Fruit fly (Drosophila melanogaster) whole organism, embryonic: ENCODE measurements around the gene mnd.

Experiments used
- CG10267 ChIP-seq: fragments of 200-800 bp; sonication (Bioruptor generic); optimal IDR thresholded peaks from 2 replicates; lab custom pipeline; 2018; ENCODE audit warnings: missing biosample characterization, mild to moderate bottlenecking, missing genetic modification characterization, moderate library complexity
- CG10565 ChIP-seq: fragments of 200-800 bp; sonication (Bioruptor generic); optimal IDR thresholded peaks from 3 replicates; lab custom pipeline; 2016; ENCODE audit warnings: missing biosample characterization, mild to moderate bottlenecking, missing genetic modification characterization
- CG11456 ChIP-seq: fragments of 200-800 bp; sonication (Bioruptor generic); IDR thresholded peaks from 3 replicates; pipeline ENCODE4 v1.3.6; 2022; ENCODE audit warnings: missing biosample characterization, missing genetic modification characterization
- CG12104 ChIP-seq: fragments of 200-800 bp; sonication (Bioruptor generic); optimal IDR thresholded peaks from 3 replicates; lab custom pipeline; 2016; ENCODE audit warnings: missing biosample characterization, missing genetic modification characterization
- CG12769 ChIP-seq: fragments of 200-800 bp; sonication (Bioruptor generic); optimal IDR thresholded peaks from 2 replicates; lab custom pipeline; 2019; ENCODE audit warnings: missing biosample characterization, mild to moderate bottlenecking, missing genetic modification characterization, moderate library complexity
- CG12942 ChIP-seq: fragments of 200-800 bp; sonication (Bioruptor generic); optimal IDR thresholded peaks from 3 replicates; lab custom pipeline; 2016; ENCODE audit warnings: missing biosample characterization, missing genetic modification characterization
- CG13287 ChIP-seq: fragments of 200-800 bp; sonication (Bioruptor generic); IDR thresholded peaks from 2 replicates; pipeline ENCODE4 v1.3.6; 2022; ENCODE audit warnings: missing biosample characterization, missing genetic modification characterization; ENCODE audit not compliant: partially characterized antibody
- CG14014 ChIP-seq: fragments of 200-800 bp; sonication (Bioruptor generic); IDR thresholded peaks from 2 replicates; pipeline ENCODE4 v1.3.6; 2022; ENCODE audit warnings: missing biosample characterization, missing genetic modification characterization
- CG14441 ChIP-seq: fragments of 200-800 bp; sonication (Bioruptor generic); IDR thresholded peaks from 2 replicates; pipeline ENCODE4 v1.3.6; 2022; ENCODE audit warnings: missing biosample characterization, missing genetic modification characterization
- CG15514 ChIP-seq: fragments of 200-800 bp; sonication (Bioruptor generic); optimal IDR thresholded peaks from 3 replicates; lab custom pipeline; 2017; ENCODE audit warnings: missing biosample characterization, missing genetic modification characterization, mild to moderate bottlenecking, moderate library complexity, missing genetic modification reagents
- CG1603 ChIP-seq: fragments of 200-800 bp; sonication (Bioruptor generic); optimal IDR thresholded peaks from 2 replicates; lab custom pipeline; 2019; ENCODE audit warnings: missing biosample characterization, mild to moderate bottlenecking, missing genetic modification characterization, moderate library complexity
- CG16779 ChIP-seq: fragments of 200-800 bp; sonication (Bioruptor generic); IDR thresholded peaks from 2 replicates; pipeline ENCODE4 v1.3.6; 2022; ENCODE audit warnings: missing biosample characterization, missing genetic modification characterization
- CG18476 ChIP-seq: fragments of 200-800 bp; sonication (Bioruptor generic); optimal IDR thresholded peaks from 2 replicates; lab custom pipeline; 2016; ENCODE audit warnings: missing biosample characterization, mild to moderate bottlenecking, missing genetic modification characterization
- CG2116 ChIP-seq: fragments of 200-800 bp; sonication (Bioruptor generic); optimal IDR thresholded peaks from 3 replicates; lab custom pipeline; 2018; ENCODE audit warnings: missing biosample characterization, mild to moderate bottlenecking, missing genetic modification characterization
- CG31365 ChIP-seq: fragments of 200-800 bp; sonication (Bioruptor generic); optimal IDR thresholded peaks from 2 replicates; lab custom pipeline; 2018; ENCODE audit warnings: missing biosample characterization, mild to moderate bottlenecking, missing genetic modification characterization
- CG31388 ChIP-seq: fragments of 200-800 bp; sonication (Bioruptor generic); optimal IDR thresholded peaks from 2 replicates; lab custom pipeline; 2016; ENCODE audit warnings: missing biosample characterization, missing genetic modification characterization
- CG3163 ChIP-seq: fragments of 200-800 bp; sonication (Bioruptor generic); optimal IDR thresholded peaks from 3 replicates; lab custom pipeline; 2016; ENCODE audit warnings: missing biosample characterization, missing genetic modification characterization
- CG34422 ChIP-seq: fragments of 200-800 bp; sonication (Bioruptor generic); IDR thresholded peaks from 3 replicates; pipeline ENCODE4 v1.3.6; 2022; ENCODE audit warnings: missing biosample characterization, missing genetic modification characterization
- CG5245 ChIP-seq: fragments of 200-800 bp; sonication (Bioruptor generic); optimal IDR thresholded peaks from 3 replicates; lab custom pipeline; 2016; ENCODE audit warnings: missing biosample characterization, missing genetic modification characterization
- CG6175 ChIP-seq: fragments of 200-800 bp; sonication (Bioruptor generic); IDR thresholded peaks from 3 replicates; pipeline ENCODE4 v1.3.6; 2022; ENCODE audit warnings: missing biosample characterization, missing genetic modification characterization
- CG7372 ChIP-seq: fragments of 200-800 bp; sonication (Bioruptor generic); IDR thresholded peaks from 2 replicates; pipeline ENCODE4 v1.3.6; 2022; ENCODE audit warnings: missing biosample characterization, missing genetic modification characterization
- Dbx ChIP-seq: fragments of 200-800 bp; sonication (Bioruptor generic); IDR thresholded peaks from 3 replicates; pipeline ENCODE4 v1.3.6; 2022; ENCODE audit warnings: missing biosample characterization, missing genetic modification characterization
- Dfd ChIP-seq, 2 experiments: fragments of >200 bp; optimal IDR thresholded peaks; 2 replicates each; lab custom pipeline; 2017; ENCODE audit warnings: missing biosample characterization in 2 of 2, missing genetic modification characterization in 2 of 2
- Ets65A ChIP-seq: fragments of 200-800 bp; sonication (Bioruptor generic); peaks from one replicate; lab custom pipeline; 2016; ENCODE audit warnings: missing biosample characterization, missing genetic modification characterization
- Fer1 ChIP-seq: fragments of 200-800 bp; sonication (Bioruptor generic); optimal IDR thresholded peaks from 2 replicates; lab custom pipeline; 2017; ENCODE audit warnings: missing biosample characterization, mild to moderate bottlenecking, missing genetic modification characterization
- HHEX ChIP-seq: fragments of 200-800 bp; sonication (Bioruptor generic); optimal IDR thresholded peaks from 3 replicates; lab custom pipeline; 2017; ENCODE audit warnings: missing biosample characterization, mild to moderate bottlenecking, missing genetic modification characterization, missing genetic modification reagents
- HLH3B ChIP-seq: fragments of 200-800 bp; sonication (Bioruptor generic); IDR thresholded peaks from 2 replicates; pipeline ENCODE4 v1.3.6; 2022; ENCODE audit warnings: missing biosample characterization, missing genetic modification characterization
- Nf-YA ChIP-seq: fragments of 200-800 bp; sonication (Bioruptor generic); IDR thresholded peaks from 2 replicates; pipeline ENCODE4 v1.3.6; 2022; ENCODE audit warnings: missing biosample characterization, missing genetic modification characterization
- Oli ChIP-seq: fragments of 200-800 bp; sonication (Bioruptor generic); optimal IDR thresholded peaks from 2 replicates; lab custom pipeline; 2018; ENCODE audit warnings: missing biosample characterization, mild to moderate bottlenecking, missing genetic modification characterization, moderate library complexity
- Scr ChIP-seq: fragments of 200-800 bp; sonication (Bioruptor generic); IDR thresholded peaks from 2 replicates; pipeline ENCODE4 v1.3.6; 2022; ENCODE audit warnings: missing biosample characterization, missing genetic modification characterization; ENCODE audit not compliant: partially characterized antibody
- Ssrp ChIP-seq: fragments of 200-800 bp; sonication (Bioruptor generic); optimal IDR thresholded peaks from 2 replicates; lab custom pipeline; 2018; ENCODE audit warnings: missing biosample characterization, mild to moderate bottlenecking, missing genetic modification characterization, moderate library complexity
- ap ChIP-seq: fragments of 200-800 bp; sonication (Bioruptor generic); IDR thresholded peaks from 2 replicates; pipeline ENCODE4 v1.3.6; 2022; ENCODE audit warnings: missing biosample characterization, missing genetic modification characterization
- bab2 ChIP-seq: fragments of 200-800 bp; sonication (Bioruptor generic); optimal IDR thresholded peaks from 2 replicates; lab custom pipeline; 2016; ENCODE audit warnings: missing biosample characterization, missing genetic modification characterization
- bowl ChIP-seq: fragments of 200-800 bp; sonication (Bioruptor generic); IDR thresholded peaks from 2 replicates; pipeline ENCODE4 v1.3.6; 2022; ENCODE audit warnings: missing biosample characterization, missing genetic modification characterization
- btn ChIP-seq: fragments of 200-800 bp; sonication (Bioruptor generic); optimal IDR thresholded peaks from 2 replicates; lab custom pipeline; 2016; ENCODE audit warnings: missing biosample characterization, missing genetic modification characterization
- crp ChIP-seq, 2 experiments: fragments of 200-800 bp; sonication (Bioruptor generic); optimal IDR thresholded peaks; 2 replicates in 1 of 2; 3 replicates in 1 of 2; lab custom pipeline; 2017; ENCODE audit warnings: missing biosample characterization in 2 of 2, missing genetic modification characterization in 2 of 2, mild to moderate bottlenecking in 1 of 2, moderate library complexity in 1 of 2
- dimm ChIP-seq: fragments of 200-800 bp; sonication (Bioruptor generic); IDR thresholded peaks from 2 replicates; pipeline ENCODE4 v1.3.6; 2022; ENCODE audit warnings: missing biosample characterization, missing genetic modification characterization
- exex ChIP-seq: fragments of 200-800 bp; sonication (Bioruptor generic); optimal IDR thresholded peaks from 4 replicates; lab custom pipeline; 2018; ENCODE audit warnings: missing biosample characterization, mild to moderate bottlenecking, missing genetic modification characterization, moderate library complexity
- hbn ChIP-seq: fragments of 200-800 bp; sonication (Bioruptor generic); IDR thresholded peaks from 2 replicates; pipeline ENCODE4 v1.3.6; 2022; ENCODE audit warnings: missing biosample characterization, missing genetic modification characterization; ENCODE audit not compliant: partially characterized antibody
- inv ChIP-seq: fragments of 200-800 bp; sonication (Bioruptor generic); IDR thresholded peaks from 2 replicates; pipeline ENCODE4 v1.3.6; 2022; ENCODE audit warnings: missing biosample characterization, missing genetic modification characterization; ENCODE audit not compliant: partially characterized antibody
- lbe ChIP-seq: fragments of 200-800 bp; sonication (Bioruptor generic); optimal IDR thresholded peaks from 2 replicates; lab custom pipeline; 2016; ENCODE audit warnings: missing biosample characterization, mild to moderate bottlenecking, missing genetic modification characterization
- maf-S ChIP-seq: fragments of 200-800 bp; sonication (Bioruptor generic); optimal IDR thresholded peaks from 2 replicates; lab custom pipeline; 2016; ENCODE audit warnings: missing biosample characterization, missing genetic modification characterization
- nau ChIP-seq: fragments of 200-800 bp; sonication (Bioruptor generic); optimal IDR thresholded peaks from 3 replicates; lab custom pipeline; 2017; ENCODE audit warnings: missing biosample characterization, mild to moderate bottlenecking, missing genetic modification characterization, missing genetic modification reagents
- nerfin-2 ChIP-seq: fragments of 200-800 bp; sonication (Bioruptor generic); IDR thresholded peaks from 2 replicates; pipeline ENCODE4 v1.3.6; 2022; ENCODE audit warnings: missing biosample characterization, missing genetic modification characterization; ENCODE audit not compliant: partially characterized antibody
- ro ChIP-seq: fragments of 200-800 bp; sonication (Bioruptor generic); IDR thresholded peaks from 2 replicates; pipeline ENCODE4 v1.3.6; 2022; ENCODE audit warnings: missing biosample characterization, missing genetic modification characterization
- sens ChIP-seq: fragments of 200-800 bp; sonication (Bioruptor generic); peaks from one replicate; lab custom pipeline; 2016; ENCODE audit warnings: missing biosample characterization, missing genetic modification characterization
- trem ChIP-seq: fragments of 200-800 bp; optimal IDR thresholded peaks from 3 replicates; lab custom pipeline; 2019; ENCODE audit warnings: missing biosample characterization, mild to moderate bottlenecking, missing genetic modification characterization, moderate library complexity
- twi ChIP-seq: fragments of 200-800 bp; optimal IDR thresholded peaks from 2 replicates; lab custom pipeline; 2019; ENCODE audit warnings: missing biosample characterization, mild to moderate bottlenecking, missing genetic modification characterization, moderate library complexity
- vnd ChIP-seq: fragments of 200-800 bp; sonication (Bioruptor generic); IDR thresholded peaks from 3 replicates; pipeline ENCODE4 v1.3.6; 2022; ENCODE audit warnings: missing biosample characterization, missing genetic modification characterization; ENCODE audit not compliant: partially characterized antibody
- vvl ChIP-seq: fragments of 200-800 bp; sonication (Bioruptor generic); IDR thresholded peaks from 2 replicates; pipeline ENCODE4 v1.3.6; 2022; ENCODE audit warnings: missing biosample characterization, missing genetic modification characterization
- wek ChIP-seq: fragments of 200-800 bp; sonication (Bioruptor generic); optimal IDR thresholded peaks from 3 replicates; lab custom pipeline; 2018; ENCODE audit warnings: missing biosample characterization, mild to moderate bottlenecking, missing genetic modification characterization, moderate library complexity
- z ChIP-seq: fragments of 200-800 bp; sonication (Bioruptor generic); IDR thresholded peaks from 3 replicates; pipeline ENCODE4 v1.3.6; 2022; ENCODE audit warnings: missing biosample characterization, missing genetic modification characterization

mnd gene

dm6 chr3L:14942769-14943168, 42.1 kb upstream of the mnd start (continued):
- TF ChIP-seq CG10267 (peak; percentile 51), vvl (GFP tag; lab: Robert Waterston, UW) (no peak), crp (GFP tag; optimal IDR thresholded peaks at IDR 0.05; lab: Kevin White, UChicago) (no peak), bab2 (GFP tag; lab: Kevin White, UChicago) (no peak), CG10565 (no peak), CG12104 (no peak), vnd (GFP tag; lab: Robert Waterston, UW) (peak; percentile 45; the same call in 2 of the 3 replicates), inv (GFP tag; lab: Robert Waterston, UW) (no peak), maf-S (no peak), Ssrp (tag; lab: Kevin White, UChicago) (no peak), CG13287 (no peak; the same call in none of the 2 replicates), dimm (no peak), exex (tag; lab: Kevin White, UChicago) (no peak), twi (tag; lab: Kevin White, UChicago) (no peak), CG18476 (GFP tag; lab: Kevin White, UChicago) (no peak), nerfin-2 (GFP tag; lab: Robert Waterston, UW) (no peak), CG7372 (GFP tag; lab: Robert Waterston, UW) (no peak), CG1603 (tag; lab: Kevin White, UChicago) (peak; percentile 63), CG5245 (GFP tag; lab: Kevin White, UChicago) (no peak), CG15514 (no peak), trem (tag; lab: Kevin White, UChicago) (peak; percentile 69), Dbx (GFP tag; lab: Robert Waterston, UW) (no peak), Oli (tag; lab: Kevin White, UChicago) (no peak), nau (GFP tag; lab: Kevin White, UChicago) (no peak), HLH3B (GFP tag; lab: Robert Waterston, UW) (no peak), ap (GFP tag; lab: Robert Waterston, UW) (no peak), Fer1 (GFP tag; lab: Kevin White, UChicago) (no peak), sens (GFP tag; lab: Kevin White, UChicago) (peak; percentile 66), CG3163 (no peak), CG12942 (GFP tag; lab: Kevin White, UChicago) (no peak), btn (no peak), CG31388 (GFP tag; lab: Kevin White, UChicago) (no peak), hbn (GFP tag; lab: Robert Waterston, UW) (no peak; the same call in none of the 2 replicates), z (GFP tag; lab: Robert Waterston, UW) (no peak), CG31365 (tag; lab: Kevin White, UChicago) (no peak), CG12769 (tag; lab: Kevin White, UChicago) (no peak), CG34422 (no peak), CG14014 (GFP tag; lab: Robert Waterston, UW) (no peak), Nf-YA (GFP tag; lab: Robert Waterston, UW) (no peak), Ets65A (GFP tag; lab: Kevin White, UChicago) (peak; percentile 42), CG6175 (GFP tag; lab: Robert Waterston, UW) (no peak), wek (GFP tag; lab: Kevin White, UChicago) (no peak), bowl (GFP tag; lab: Robert Waterston, UW) (no peak), CG14441 (GFP tag; lab: Robert Waterston, UW) (no peak), CG2116 (GFP tag; lab: Kevin White, UChicago) (peak; percentile 96), lbe (no peak), HHEX (GFP tag; lab: Kevin White, UChicago) (no peak), CG11456 (GFP tag; lab: Robert Waterston, UW) (no peak), Scr (peak; percentile 65), ro (GFP tag; lab: Robert Waterston, UW) (no peak), Dfd (GFP tag; optimal IDR thresholded peaks at IDR 0.05; lab: Kevin White, UChicago) (no peak), CG16779 (GFP tag; lab: Robert Waterston, UW) (no peak)
